Worm (Caenorhabditis elegans) whole organism, late embryonic: ENCODE results near the gene mig-18.

Source experiments
- Y22D7AL.16 ChIP-seq: sonication (generic microtip); optimal IDR thresholded peaks from 2 replicates; lab custom pipeline; 2016; ENCODE audit warnings: missing genetic modification characterization, missing compliant biosample characterization
- ahr-1 ChIP-seq: sonication (generic microtip); optimal IDR thresholded peaks from 2 replicates; lab custom pipeline; 2016; ENCODE audit warnings: missing genetic modification characterization, missing compliant biosample characterization
- ceh-24 ChIP-seq: sonication (generic microtip); optimal IDR thresholded peaks from 2 replicates; lab custom pipeline; 2016; ENCODE audit warnings: mild to moderate bottlenecking, missing genetic modification characterization, missing compliant biosample characterization
- ceh-9 ChIP-seq: sonication (generic microtip); optimal IDR thresholded peaks from 2 replicates; lab custom pipeline; 2016; ENCODE audit warnings: mild to moderate bottlenecking, missing genetic modification characterization, inconsistent platforms, missing compliant biosample characterization
- pha-2 ChIP-seq: sonication (generic microtip); optimal IDR thresholded peaks from 2 replicates; lab custom pipeline; 2017; ENCODE audit warnings: mild to moderate bottlenecking, missing genetic modification characterization, missing compliant biosample characterization
- pqm-1 ChIP-seq: sonication (generic microtip); optimal IDR thresholded peaks from 2 replicates; lab custom pipeline; 2016; ENCODE audit warnings: missing genetic modification characterization, missing compliant biosample characterization
- rnt-1 ChIP-seq: sonication (generic microtip); optimal IDR thresholded peaks from 2 replicates; lab custom pipeline; 2016; ENCODE audit warnings: missing genetic modification characterization, missing compliant biosample characterization
- sdc-2 ChIP-seq: sonication (generic microtip); optimal IDR thresholded peaks from 2 replicates; lab custom pipeline; 2016; ENCODE audit warnings: missing genotype, missing genetic modification characterization, missing compliant biosample characterization
- zip-5 ChIP-seq: sonication (generic microtip); optimal IDR thresholded peaks from 2 replicates; lab custom pipeline; 2016; ENCODE audit warnings: missing genetic modification characterization, missing compliant biosample characterization

DNA sequence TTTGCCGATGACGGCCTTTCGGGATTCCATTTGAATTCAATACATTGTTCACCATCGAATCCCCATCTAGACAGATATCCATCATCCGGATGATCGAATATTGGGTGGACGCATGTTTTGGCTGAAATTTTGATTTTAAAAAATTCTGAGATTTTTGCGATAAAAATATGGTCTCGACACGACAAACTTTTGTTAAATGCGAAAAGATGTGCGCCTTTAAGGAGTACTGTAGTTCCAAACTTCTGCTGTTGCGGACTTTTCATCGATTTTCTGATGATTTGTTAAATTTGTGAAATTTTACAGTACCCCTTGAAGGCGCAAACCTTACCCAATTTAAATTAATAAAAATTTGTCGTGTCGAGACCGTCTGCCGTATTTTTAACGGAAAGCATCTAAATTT, 24.8 kb downstream of the mig-18 start:
- TF ChIP-seq ceh-24 (tag; lab: Kevin White, UChicago) = no peak
- TF ChIP-seq ahr-1 (tag; lab: Kevin White, UChicago) = no peak
- TF ChIP-seq zip-5 (tag; lab: Kevin White, UChicago) = no peak
- no peak for TF ChIP-seq ceh-9 (tag; lab: Kevin White, UChicago)
- no peak for TF ChIP-seq Y22D7AL.16
- no peak for TF ChIP-seq rnt-1
- no peak for TF ChIP-seq sdc-2 (tag; lab: Kevin White, UChicago)
- TF ChIP-seq pqm-1 = no peak
- TF ChIP-seq pha-2 (tag; lab: Kevin White, UChicago) = no peak
